Worm (Caenorhabditis elegans) whole organism, mixed stage, embryonic: ENCODE measurements around the gene rpl-3.

Source experiments
- nhr-12 ChIP-seq: fragments of 150-350 bp; optimal IDR thresholded peaks from 2 replicates; lab custom pipeline; 2014; ENCODE audit warnings: missing biosample characterization, missing genetic modification characterization
- nhr-237 ChIP-seq: fragments of 150-350 bp; optimal IDR thresholded peaks from 2 replicates; lab custom pipeline; 2014; ENCODE audit warnings: missing biosample characterization, missing genetic modification characterization
- nhr-28 ChIP-seq: fragments of 150-350 bp; optimal IDR thresholded peaks from 2 replicates; lab custom pipeline; 2014; ENCODE audit warnings: missing biosample characterization, missing genetic modification characterization
- sptf-1 ChIP-seq: sonication (generic microtip); optimal IDR thresholded peaks from 2 replicates; lab custom pipeline; 2017; ENCODE audit warnings: mild to moderate bottlenecking, missing genetic modification characterization, moderate library complexity, missing compliant biosample characterization
- unc-62 ChIP-seq: fragments of 150-350 bp; optimal IDR thresholded peaks from 2 replicates; lab custom pipeline; 2014; ENCODE audit warnings: missing biosample characterization, missing genetic modification reagents, missing genetic modification characterization
- zip-8 ChIP-seq: fragments of 150-350 bp; optimal IDR thresholded peaks from 2 replicates; lab custom pipeline; 2014; ENCODE audit warnings: missing biosample characterization, missing genetic modification characterization

- TF ChIP-seq unc-62 (GFP tag; lab: Kevin White, UChicago) = no peak
- TF ChIP-seq zip-8 = no peak
- no peak for TF ChIP-seq nhr-28
- TF ChIP-seq nhr-237 (tag; lab: Kevin White, UChicago) = no peak
- no peak for TF ChIP-seq nhr-12 (tag; lab: Kevin White, UChicago)
- no peak for TF ChIP-seq sptf-1
Observed at ce11 chrIII:3893992-3894391, 26.3 kb downstream of the rpl-3 start.
